Worm (Caenorhabditis elegans): ENCODE data around the gene kap-1.

kap-1 gene

ce11 chrIII:7336214-7336613, 2.4 kb upstream of the kap-1 start, which contains the start of gene gsp-2 (continued):
- peak; percentile 83 for TF ChIP-seq lin-35 (GFP tag; optimal IDR thresholded peaks at IDR 0.05)
- TF ChIP-seq skn-1 (tag; optimal IDR thresholded peaks at IDR 0.05) = peak; percentile 85
- peak; percentile 65 for TF ChIP-seq mep-1 (tag; optimal IDR thresholded peaks at IDR 0.05)
- TF ChIP-seq ztf-11 (tag; optimal IDR thresholded peaks at IDR 0.05) = no peak
- peak; percentile 74 for TF ChIP-seq nhr-20 (tag; optimal IDR thresholded peaks at IDR 0.05)
- TF ChIP-seq unc-62 (GFP tag; optimal IDR thresholded peaks at IDR 0.05) = no peak
- TF ChIP-seq aha-1 (tag; optimal IDR thresholded peaks at IDR 0.05) = no peak
- peak; percentile 57 for TF ChIP-seq nhr-77 (tag; optimal IDR thresholded peaks at IDR 0.05)
- no peak for TF ChIP-seq F16B12.6 (tag; optimal IDR thresholded peaks at IDR 0.05)
- peak; percentile 51 for TF ChIP-seq nhr-90 (tag; optimal IDR thresholded peaks at IDR 0.05; ENCODE audit: poor library complexity)
- no peak for TF ChIP-seq ces-1 (GFP tag; optimal IDR thresholded peaks at IDR 0.05)
- TF ChIP-seq lin-39 (tag; optimal IDR thresholded peaks at IDR 0.05) = no peak
- peak; percentile 52 to 67 (median 60) for TF ChIP-seq ceh-82 (tag; optimal IDR thresholded peaks at IDR 0.05)
- TF ChIP-seq mab-9 (GFP tag; IDR thresholded peaks at IDR 0.05) = peak; percentile 47; the same call in 1 of the 2 replicates
- TF ChIP-seq C16A3.4 (tag; optimal IDR thresholded peaks at IDR 0.05) = peak; percentile 74
- TF ChIP-seq pax-3 (tag; optimal IDR thresholded peaks at IDR 0.05) = peak; percentile 57
- TF ChIP-seq egl-13 (tag; optimal IDR thresholded peaks at IDR 0.05) = no peak
- TF ChIP-seq blmp-1 (tag; optimal IDR thresholded peaks at IDR 0.05) = peak; percentile 78
- no peak for TF ChIP-seq lir-3 (tag; optimal IDR thresholded peaks at IDR 0.05; ENCODE audit: poor library complexity)
- TF ChIP-seq efl-1 (optimal IDR thresholded peaks at IDR 0.05) = peak; percentile 77 to 78
- peak; percentile 66 to 96 for TF ChIP-seq efl-1 (GFP tag; optimal IDR thresholded peaks at IDR 0.05 in 1 of 2)
- no peak for TF ChIP-seq hlh-17 (GFP tag; optimal IDR thresholded peaks at IDR 0.05; ENCODE audit: borderline replicate concordance)
- peak; percentile 53 for TF ChIP-seq unc-86 (tag; optimal IDR thresholded peaks at IDR 0.05)
- TF ChIP-seq fos-1 (tag; optimal IDR thresholded peaks at IDR 0.05) = peak; percentile 26
- TF ChIP-seq nhr-19 (GFP tag; conservative IDR thresholded peaks at IDR 0.05) = peak; percentile 81
- TF ChIP-seq egl-27 (tag; optimal IDR thresholded peaks at IDR 0.05) = no peak
- TF ChIP-seq aly-2 (tag; optimal IDR thresholded peaks at IDR 0.05) = no peak

ce11 chrIII:7338009-7338408, 626 bp upstream of the kap-1 start:
- TF ChIP-seq rnt-1 (tag; optimal IDR thresholded peaks at IDR 0.05) (no peak), lin-14 (GFP tag; optimal IDR thresholded peaks at IDR 0.05) (no peak), snu-23 (GFP tag; optimal IDR thresholded peaks at IDR 0.05) (no peak), grh-1 (GFP tag; IDR thresholded peaks at IDR 0.05) (peak; percentile 41; the same call in 1 of the 2 replicates), unc-62 (GFP tag; optimal IDR thresholded peaks at IDR 0.05) (no peak)

DNA sequence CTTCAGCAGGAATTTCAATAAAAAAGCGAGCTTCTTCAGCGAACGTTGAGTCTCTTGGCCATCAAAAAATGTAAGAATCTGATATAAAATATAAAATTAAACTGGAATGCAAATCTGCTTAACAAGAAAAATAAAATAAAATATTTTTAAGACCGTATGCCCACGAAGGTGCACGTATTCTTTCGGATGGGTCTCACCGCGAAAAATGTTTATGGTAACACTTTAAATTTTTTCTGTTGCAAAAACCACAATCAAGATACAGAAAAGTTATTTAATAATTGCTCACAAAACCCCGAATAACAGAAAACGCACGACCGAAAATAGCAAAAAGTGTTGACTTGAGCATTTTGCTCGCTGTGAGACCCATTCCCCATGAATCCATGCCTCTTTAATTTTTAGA, 503 bp downstream of the kap-1 start:
- TF ChIP-seq C04F5.9 (tag; optimal IDR thresholded peaks at IDR 0.05) = no peak
- no peak for TF ChIP-seq aha-1 (tag; optimal IDR thresholded peaks at IDR 0.05)
- no peak for TF ChIP-seq ama-1 (optimal IDR thresholded peaks at IDR 0.05)
- no peak for TF ChIP-seq nhr-76 (tag; optimal IDR thresholded peaks at IDR 0.05)
- TF ChIP-seq ceh-90 (tag; optimal IDR thresholded peaks at IDR 0.05) = no peak
- TF ChIP-seq mef-2 (tag; optimal IDR thresholded peaks at IDR 0.05) = no peak
- no peak for TF ChIP-seq ceh-88 (GFP tag; IDR thresholded peaks at IDR 0.05)
- no peak for TF ChIP-seq sup-37 (GFP tag; optimal IDR thresholded peaks at IDR 0.05)
- TF ChIP-seq C34B4.2 (tag; optimal IDR thresholded peaks at IDR 0.05) = no peak
- no peak for TF ChIP-seq efl-3 (GFP tag; optimal IDR thresholded peaks at IDR 0.05)
- no peak for TF ChIP-seq ceh-63 (GFP tag; optimal IDR thresholded peaks at IDR 0.05)
- no peak for TF ChIP-seq elt-3 (tag; optimal IDR thresholded peaks at IDR 0.05)
